Worm (Caenorhabditis elegans) whole organism, dauer: ENCODE data around the gene gab-1.

Experiments
- unc-62 ChIP-seq: sonication (generic microtip); optimal IDR thresholded peaks from 2 replicates; lab custom pipeline; 2017; ENCODE audit warnings: missing biosample characterization, missing genetic modification reagents, missing genetic modification characterization

gab-1 gene

DNA sequence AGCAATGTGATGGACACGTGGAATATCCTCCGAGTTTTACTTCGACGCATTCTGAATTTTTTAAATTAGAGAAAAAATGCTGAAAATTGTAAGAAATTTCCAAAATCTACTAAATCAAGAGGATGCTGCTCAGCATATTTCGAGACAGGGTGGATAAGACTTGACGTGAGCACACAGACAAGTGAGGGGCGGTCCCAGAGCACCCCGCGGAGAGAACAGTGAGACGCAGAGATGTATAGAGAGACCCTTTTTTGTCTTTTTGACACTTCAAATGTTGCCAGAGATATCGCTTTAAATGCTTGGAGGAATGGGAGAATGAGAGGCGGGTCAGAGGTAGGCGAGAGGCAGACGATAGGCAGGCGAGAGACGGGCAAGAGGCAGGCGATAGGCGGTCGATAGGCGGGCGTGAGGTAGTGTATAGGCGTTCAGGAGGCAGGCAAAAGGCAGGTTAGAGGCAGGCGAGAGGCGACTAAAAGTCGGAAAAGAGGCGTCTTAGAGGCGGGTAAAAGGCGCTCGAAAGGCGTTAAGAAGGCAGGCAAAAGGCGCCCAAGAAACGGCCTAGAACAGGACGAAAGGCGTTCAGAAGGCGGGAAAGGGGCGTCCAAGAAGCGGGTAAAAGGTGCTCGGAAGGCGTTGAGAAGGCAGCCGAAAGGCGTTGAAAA lies at the start of gene gab-1:
TSS of gene gab-1 (minus strand) at position 51 of the 662 bp plus-strand sequence.
- TF ChIP-seq unc-62 (GFP tag; lab: Kevin White, UChicago): no peak

DNA sequence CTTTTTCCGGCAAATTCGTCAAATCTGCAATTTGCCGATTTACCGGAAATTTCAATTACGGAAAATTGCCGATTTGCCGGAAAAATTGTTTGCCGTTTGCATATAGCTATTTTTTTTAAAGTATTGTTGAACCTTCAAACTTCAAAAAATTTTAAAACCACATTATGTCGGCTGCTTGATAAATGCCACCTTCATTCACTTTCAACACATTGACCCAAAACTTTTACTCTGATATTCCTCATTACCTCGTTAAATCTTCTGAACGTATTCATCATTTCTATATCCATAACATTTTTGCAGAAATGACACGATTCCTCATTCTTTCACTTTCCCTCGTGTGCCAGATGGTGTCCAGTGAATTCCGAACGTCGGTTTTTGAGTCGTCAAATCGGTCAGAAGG lies 49.5 kb upstream of the gab-1 start, which contains the start of gene Y37D8A.3:
TSS of gene Y37D8A.3 (plus strand) at position 301 of the 400 bp plus-strand sequence.
- TF ChIP-seq unc-62 (GFP tag; lab: Kevin White, UChicago): no peak

DNA sequence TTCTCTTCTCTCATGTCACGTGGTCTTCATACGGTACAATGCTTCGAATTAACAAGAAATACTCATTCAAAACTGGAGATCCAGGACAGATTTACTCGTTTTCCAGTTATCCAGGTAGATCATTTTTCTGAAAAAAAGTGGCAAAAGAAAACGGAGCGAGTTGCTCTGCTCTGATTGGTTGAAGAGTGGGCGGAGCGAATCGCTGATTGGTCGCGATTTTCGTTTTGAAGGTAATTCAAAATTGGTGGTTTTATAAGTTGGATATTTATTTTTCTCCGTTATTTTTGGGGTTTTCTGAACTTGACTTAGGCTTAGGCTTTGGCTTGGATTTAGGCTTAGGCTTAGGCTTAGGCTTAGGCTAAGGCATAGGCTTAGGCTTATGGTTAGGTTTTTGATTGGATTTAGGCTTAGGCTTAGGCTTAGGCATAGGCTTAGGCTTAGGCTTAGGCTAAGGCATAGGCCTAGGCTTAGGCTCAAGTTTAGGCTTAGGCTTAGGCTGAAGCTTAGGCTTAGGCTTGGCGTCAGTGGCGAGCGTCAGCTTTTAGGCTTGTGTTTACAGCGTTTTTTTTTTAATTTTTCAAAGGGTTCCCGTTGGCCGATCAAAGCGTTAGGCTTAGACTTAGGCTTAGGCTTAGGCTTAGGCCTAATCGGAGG lies 43.2 kb upstream of the gab-1 start:
- TF ChIP-seq unc-62 (GFP tag; lab: Kevin White, UChicago): no peak

ce11 chrIII:12821331-12821730 lies 41.8 kb upstream of the gab-1 start:
- no peak for TF ChIP-seq unc-62 (GFP tag; lab: Kevin White, UChicago)

DNA sequence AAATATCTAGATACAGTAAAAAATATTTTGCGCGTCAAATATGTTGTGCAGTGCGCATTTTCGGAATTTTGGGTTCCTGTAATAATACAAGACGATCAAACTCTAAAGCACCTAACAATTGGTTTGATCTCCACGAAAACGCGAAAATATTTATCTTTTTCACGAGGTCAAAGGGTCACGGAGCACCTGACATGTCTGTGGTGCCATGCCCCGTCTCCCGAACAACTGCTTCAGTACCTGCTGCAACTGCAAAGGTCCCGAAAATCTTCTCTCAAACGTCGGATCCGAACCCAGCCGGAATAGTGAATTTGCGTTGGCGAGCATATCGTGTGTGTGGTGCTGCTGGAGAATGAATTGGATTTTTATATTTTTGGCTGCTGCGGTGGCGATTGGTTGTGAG lies 40.4 kb upstream of the gab-1 start, which contains the start of the genes Y37D8A.2 and Y37D8A.25:
TSS of gene Y37D8A.2 (plus strand) at position 285 of the 400 bp plus-strand sequence.
TSS of gene Y37D8A.25 (minus strand) at position 345 of the 400 bp plus-strand sequence.
- no peak for TF ChIP-seq unc-62 (GFP tag; lab: Kevin White, UChicago)

ce11 chrIII:12819148-12819547 lies 39.6 kb upstream of the gab-1 start:
- no peak for TF ChIP-seq unc-62 (GFP tag; lab: Kevin White, UChicago)

- no peak for TF ChIP-seq unc-62 (GFP tag; lab: Kevin White, UChicago)
These were observed 38.7 kb upstream of the gab-1 start, which contains the start of gene arx-5 for ce11 chrIII:12818050-12818738. Gene arx-5 (minus strand): TSS chrIII:12818100.

DNA sequence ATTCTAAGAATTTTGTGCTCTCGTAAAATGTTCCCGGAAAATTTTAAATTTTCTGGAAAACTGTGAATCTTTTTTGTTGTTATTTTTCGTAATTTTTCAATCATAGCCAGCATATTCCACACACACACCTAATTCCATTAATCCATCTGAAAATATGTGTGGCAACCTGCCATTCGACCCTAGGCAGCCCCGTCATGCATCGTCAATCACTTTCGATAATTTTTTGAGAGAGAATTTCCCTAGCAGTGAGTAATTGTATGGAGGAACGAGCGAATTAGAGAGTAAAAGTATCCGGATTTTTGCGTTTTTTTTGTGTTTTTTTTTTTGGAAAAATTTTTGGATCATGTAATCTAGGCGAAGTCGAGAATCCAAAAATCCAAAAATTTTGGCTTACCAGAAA lies 33.7 kb upstream of the gab-1 start, which contains the start of gene BE10.4:
TSS of gene BE10.4 (plus strand) at position 301 of the 400 bp plus-strand sequence.
- no peak for TF ChIP-seq unc-62 (GFP tag; lab: Kevin White, UChicago)

- no peak for TF ChIP-seq unc-62 (GFP tag; lab: Kevin White, UChicago)
These were observed 28.2 kb upstream of the gab-1 start, which contains the start of gene BE10.3 for ce11 chrIII:12807726-12808125. Gene BE10.3 (plus strand): TSS chrIII:12808026.

DNA sequence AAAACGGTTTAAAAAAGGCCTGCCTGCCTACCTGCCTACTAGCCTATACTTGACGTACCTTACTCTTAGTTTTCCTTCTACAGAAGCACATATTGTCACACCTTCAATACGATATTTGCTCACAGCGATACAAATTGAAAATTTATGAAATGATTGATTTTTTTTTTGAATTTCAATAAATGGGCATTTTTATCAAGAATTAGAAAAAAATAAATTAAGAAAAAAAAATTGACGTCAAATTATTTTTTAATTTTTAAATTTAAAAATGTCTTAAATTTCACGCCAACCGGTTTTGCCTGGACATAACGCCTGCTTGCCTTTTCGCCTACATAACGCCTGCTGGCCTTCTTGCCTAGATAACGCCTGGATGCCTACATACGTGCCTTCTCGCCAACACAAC lies 27.2 kb upstream of the gab-1 start, which contains the start of gene BE10.5:
TSS of gene BE10.5 (minus strand) at position 101 of the 400 bp plus-strand sequence.
- TF ChIP-seq unc-62 (GFP tag; lab: Kevin White, UChicago): no peak

- TF ChIP-seq unc-62 (GFP tag; lab: Kevin White, UChicago): no peak
These were observed 21.0 kb upstream of the gab-1 start for ce11 chrIII:12800529-12800928.

DNA sequence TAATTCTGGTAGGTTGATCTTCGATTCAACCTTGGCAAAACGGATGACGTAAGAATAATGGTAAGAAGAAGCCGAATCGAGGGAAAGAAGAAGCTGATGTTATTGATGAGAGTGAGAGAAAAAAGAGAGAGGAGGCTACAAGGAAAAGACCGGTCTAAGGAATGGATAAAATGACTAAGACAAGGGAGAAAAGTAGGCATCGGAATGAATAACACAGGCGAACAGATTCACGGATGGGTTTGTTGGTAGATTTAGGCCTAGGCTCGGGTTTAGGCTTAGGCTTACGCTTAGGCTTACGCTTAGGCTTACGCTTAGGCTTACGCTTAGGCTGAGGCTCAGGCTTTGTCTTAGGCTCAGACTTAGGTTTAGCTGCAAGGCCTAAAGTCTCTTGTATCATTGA lies 18.9 kb upstream of the gab-1 start, which contains the start of gene agmo-1:
TSS of gene agmo-1 (minus strand) at position 101 of the 400 bp plus-strand sequence.
- TF ChIP-seq unc-62 (GFP tag; lab: Kevin White, UChicago): no peak

- no peak for TF ChIP-seq unc-62 (GFP tag; lab: Kevin White, UChicago)
These were observed 14.7 kb upstream of the gab-1 start for ce11 chrIII:12794200-12794599.

DNA sequence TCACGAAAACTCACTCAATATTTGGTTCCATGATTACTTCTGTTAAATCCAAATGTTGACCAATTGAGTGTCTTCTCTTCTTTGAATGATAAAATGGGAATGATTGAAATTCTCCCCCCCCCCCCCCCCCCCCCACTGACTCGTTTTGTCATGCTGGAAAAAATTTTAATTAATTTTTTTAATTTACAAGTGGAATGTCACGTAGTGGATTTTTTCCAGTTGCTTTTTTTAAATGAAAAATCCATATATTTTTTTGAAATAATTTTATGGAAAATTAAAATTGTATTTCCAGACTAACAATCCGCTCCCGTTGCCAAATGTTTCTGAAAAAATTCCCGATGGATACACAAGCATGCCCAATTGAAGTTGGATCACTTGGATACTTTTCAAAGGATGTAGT lies 9.9 kb upstream of the gab-1 start, which contains the start of gene BE10.1:
TSS of gene BE10.1 (minus strand) at position 101 of the 400 bp plus-strand sequence.
- no peak for TF ChIP-seq unc-62 (GFP tag; lab: Kevin White, UChicago)

ce11 chrIII:12788239-12788638 lies 8.7 kb upstream of the gab-1 start:
- TF ChIP-seq unc-62 (GFP tag; lab: Kevin White, UChicago): no peak
